Worm (Caenorhabditis elegans) whole organism, L3 larva: Measurements from ENCODE around the gene Y9C9A.5.

Experiments
- R02D3.7 ChIP-seq: fragments of 150-350 bp; optimal IDR thresholded peaks from 2 replicates; lab custom pipeline; 2014; ENCODE audit warnings: missing biosample characterization, missing genetic modification characterization
- ZK546.5 ChIP-seq: sonication (generic microtip); optimal IDR thresholded peaks from 2 replicates; lab custom pipeline; 2017; ENCODE audit warnings: missing biosample characterization, missing genetic modification characterization
- aly-2 ChIP-seq: fragments of 150-350 bp; optimal IDR thresholded peaks from 2 replicates; lab custom pipeline; 2014; ENCODE audit warnings: missing biosample characterization, missing genetic modification characterization
- ceh-28 ChIP-seq: fragments of 150-350 bp; optimal IDR thresholded peaks from 2 replicates; lab custom pipeline; 2014; ENCODE audit warnings: missing biosample characterization, missing genetic modification reagents, missing genetic modification characterization
- ceh-82 ChIP-seq: fragments of 150-350 bp; optimal IDR thresholded peaks from 2 replicates; lab custom pipeline; 2014; ENCODE audit warnings: missing biosample characterization, missing genetic modification characterization
- ceh-9 ChIP-seq: sonication (generic microtip); optimal IDR thresholded peaks from 2 replicates; lab custom pipeline; 2018; ENCODE audit warnings: missing biosample characterization, missing genetic modification characterization
- daf-12 ChIP-seq: fragments of 150-350 bp; optimal IDR thresholded peaks from 2 replicates; lab custom pipeline; 2014; ENCODE audit warnings: missing biosample characterization, missing genetic modification reagents, missing genetic modification characterization
- egl-27 ChIP-seq: sonication (generic microtip); optimal IDR thresholded peaks from 4 replicates; lab custom pipeline; 2017; ENCODE audit warnings: missing biosample characterization, missing genetic modification reagents, missing genetic modification characterization
- elt-1 ChIP-seq: fragments of 150-350 bp; optimal IDR thresholded peaks from 2 replicates; lab custom pipeline; 2014; ENCODE audit warnings: missing biosample characterization, missing genetic modification characterization
- elt-2 ChIP-seq: sonication (generic microtip); optimal IDR thresholded peaks from 2 replicates; lab custom pipeline; 2016; ENCODE audit warnings: missing genetic modification reagents, mild to moderate bottlenecking, missing genetic modification characterization, missing compliant biosample characterization
- elt-3 ChIP-seq, 3 experiments: fragments of 150-350 bp in 1 of 3; sonication (generic microtip) in 2 of 3; optimal IDR thresholded peaks; 2 replicates in 2 of 3; 4 replicates in 1 of 3; lab custom pipeline; 2014 to 2017; ENCODE audit warnings: missing biosample characterization in 3 of 3, missing genetic modification characterization in 3 of 3
- eor-1 ChIP-seq, 2 experiments: fragments of 150-350 bp; optimal IDR thresholded peaks; 2 replicates each; lab custom pipeline; 2014 to 2018; ENCODE audit warnings: missing biosample characterization in 2 of 2, missing genetic modification characterization in 2 of 2
- fkh-10 ChIP-seq: sonication (generic microtip); optimal IDR thresholded peaks from 2 replicates; lab custom pipeline; 2017; ENCODE audit warnings: missing biosample characterization, missing genetic modification reagents, missing genetic modification characterization
- fos-1 ChIP-seq: fragments of 150-350 bp; optimal IDR thresholded peaks from 2 replicates; lab custom pipeline; 2014; ENCODE audit warnings: missing biosample characterization, missing genetic modification characterization
- hmg-11 ChIP-seq: sonication (generic microtip); optimal IDR thresholded peaks from 2 replicates; lab custom pipeline; 2016; ENCODE audit warnings: missing genetic modification characterization, missing compliant biosample characterization
- lin-39 ChIP-seq: fragments of 150-350 bp; optimal IDR thresholded peaks from 2 replicates; lab custom pipeline; 2018; ENCODE audit warnings: missing biosample characterization, missing genetic modification reagents, missing genetic modification characterization
- lsy-12 ChIP-seq: sonication (generic microtip); optimal IDR thresholded peaks from 2 replicates; lab custom pipeline; 2016; ENCODE audit warnings: mild to moderate bottlenecking, missing genetic modification characterization, missing compliant biosample characterization
- mml-1 ChIP-seq: fragments of 150-350 bp; sonication (generic microtip); optimal IDR thresholded peaks from 3 replicates; lab custom pipeline; 2014; ENCODE audit warnings: missing biosample characterization, missing genetic modification characterization
- nfya-1 ChIP-seq: sonication (generic microtip); optimal IDR thresholded peaks from 2 replicates; lab custom pipeline; 2017; ENCODE audit warnings: missing genetic modification characterization, mild to moderate bottlenecking, missing compliant biosample characterization, antibody characterized with exemption, moderate library complexity; ENCODE audit not compliant: insufficient read depth
- nhr-11 ChIP-seq: fragments of 150-350 bp; optimal IDR thresholded peaks from 2 replicates; lab custom pipeline; 2014; ENCODE audit warnings: missing biosample characterization, missing genetic modification characterization
- nhr-237 ChIP-seq: fragments of 150-350 bp; optimal IDR thresholded peaks from 2 replicates; lab custom pipeline; 2014; ENCODE audit warnings: missing biosample characterization, missing genetic modification characterization
- nhr-25 ChIP-seq: sonication (generic microtip); optimal IDR thresholded peaks from 2 replicates; lab custom pipeline; 2017; ENCODE audit warnings: missing biosample characterization, missing genetic modification characterization
- nhr-43 ChIP-seq: sonication (generic microtip); optimal IDR thresholded peaks from 2 replicates; lab custom pipeline; 2016; ENCODE audit warnings: mild to moderate bottlenecking, missing genetic modification characterization, missing compliant biosample characterization; ENCODE audit not compliant: poor library complexity, severe bottlenecking
- nhr-76 ChIP-seq: fragments of 150-350 bp; sonication (generic microtip); optimal IDR thresholded peaks from 5 replicates; lab custom pipeline; 2014; ENCODE audit warnings: missing biosample characterization, missing genetic modification characterization
- pqm-1 ChIP-seq: fragments of 150-350 bp; optimal IDR thresholded peaks from 2 replicates; lab custom pipeline; 2017; ENCODE audit warnings: missing biosample characterization, missing genetic modification characterization, inconsistent platforms
- sea-2 ChIP-seq: fragments of 150-350 bp; sonication (generic microtip); optimal IDR thresholded peaks from 4 replicates; lab custom pipeline; 2014; ENCODE audit warnings: missing biosample characterization, missing genetic modification reagents, missing genetic modification characterization
- snpc-4 ChIP-seq: fragments of 150-350 bp; optimal IDR thresholded peaks from 2 replicates; lab custom pipeline; 2014; ENCODE audit warnings: missing biosample characterization, missing genetic modification characterization
- tbx-2 ChIP-seq: sonication (generic microtip); optimal IDR thresholded peaks from 2 replicates; lab custom pipeline; 2016; ENCODE audit warnings: mild to moderate bottlenecking, missing genetic modification characterization, missing compliant biosample characterization
- unc-39 ChIP-seq: sonication (generic microtip); optimal IDR thresholded peaks from 4 replicates; lab custom pipeline; 2017; ENCODE audit warnings: missing biosample characterization, missing genetic modification characterization
- zag-1 ChIP-seq: fragments of 150-350 bp; optimal IDR thresholded peaks from 2 replicates; lab custom pipeline; 2014; ENCODE audit warnings: missing biosample characterization, missing genetic modification characterization
- ztf-11 ChIP-seq: fragments of 150-350 bp; optimal IDR thresholded peaks from 2 replicates; lab custom pipeline; 2014; ENCODE audit warnings: missing biosample characterization, missing genetic modification characterization
- ztf-4 ChIP-seq: fragments of 150-350 bp; optimal IDR thresholded peaks from 2 replicates; lab custom pipeline; 2014; ENCODE audit warnings: missing biosample characterization, missing genetic modification characterization

The Y9C9A.5 gene

ce11 chrIV:4917774-4918173 is 24.0 kb upstream of the Y9C9A.5 start, which contains the start of gene str-158:
TSS of gene str-158 (plus strand) at chrIV:4918074.
- TF ChIP-seq fos-1 (tag; lab: Kevin White, UChicago) (no peak), nhr-237 (no peak), snpc-4 (no peak), nhr-43 (tag; lab: Kevin White, UChicago) (no peak), sea-2 (GFP tag; lab: Kevin White, UChicago) (no peak), ceh-82 (tag; lab: Kevin White, UChicago) (no peak), hmg-11 (tag; lab: Kevin White, UChicago) (no peak), nhr-25 (tag; lab: Kevin White, UChicago) (no peak), elt-3 (tag; optimal IDR thresholded peaks at IDR 0.05; lab: Kevin White, UChicago) (no peak), ztf-4 (tag; lab: Kevin White, UChicago) (no peak), elt-1 (tag; lab: Kevin White, UChicago) (no peak), R02D3.7 (tag; lab: Kevin White, UChicago) (no peak), unc-39 (tag; lab: Kevin White, UChicago) (no peak), fkh-10 (no peak), ceh-28 (tag; lab: Kevin White, UChicago) (no peak), elt-2 (tag; lab: Kevin White, UChicago) (no peak)

- no peak for TF ChIP-seq nfya-1 (tag; lab: Kevin White, UChicago)
- no peak for TF ChIP-seq mml-1 (tag; lab: Kevin White, UChicago)
- no peak for TF ChIP-seq unc-39 (tag; lab: Kevin White, UChicago)
- TF ChIP-seq fkh-10 = no peak
- TF ChIP-seq elt-1 (tag; lab: Kevin White, UChicago) = no peak
- TF ChIP-seq snpc-4 = no peak
- no peak for TF ChIP-seq lin-39 (tag; lab: Kevin White, UChicago)
- TF ChIP-seq daf-12 = no peak
- TF ChIP-seq ZK546.5 (tag; lab: Kevin White, UChicago) = no peak
- TF ChIP-seq zag-1 = no peak
- TF ChIP-seq sea-2 (GFP tag; lab: Kevin White, UChicago) = no peak
- TF ChIP-seq nhr-76 (tag; lab: Kevin White, UChicago) = no peak
- TF ChIP-seq aly-2 (tag; lab: Kevin White, UChicago) = no peak
- TF ChIP-seq pqm-1 (tag; lab: Kevin White, UChicago) = no peak
- TF ChIP-seq nhr-11 (tag; lab: Kevin White, UChicago) = no peak
- no peak for TF ChIP-seq eor-1 (tag; optimal IDR thresholded peaks at IDR 0.05; lab: Kevin White, UChicago)
- TF ChIP-seq ztf-11 (tag; lab: Kevin White, UChicago) = no peak
- TF ChIP-seq ztf-4 (tag; lab: Kevin White, UChicago) = no peak
- TF ChIP-seq, all 47 proteins: peak for 0
Measured at ce11 chrIV:4930045-4930444, 11.7 kb upstream of the Y9C9A.5 start, which contains the start of gene Y9C9A.8. TSS of gene Y9C9A.8 (plus strand) at chrIV:4930345.

ce11 chrIV:4930754-4931322 is 10.9 kb upstream of the Y9C9A.5 start:
- TF ChIP-seq snpc-4 = peak; percentile 95
- TF ChIP-seq elt-2 (tag; lab: Kevin White, UChicago) = peak; percentile 4
- TF ChIP-seq nhr-25 (tag; lab: Kevin White, UChicago) = peak; percentile 24
- TF ChIP-seq nfya-1 (tag; lab: Kevin White, UChicago) = peak; percentile 23
- TF ChIP-seq pqm-1 (tag; lab: Kevin White, UChicago) = no peak
- TF ChIP-seq nhr-76 (tag; lab: Kevin White, UChicago) = no peak
- no peak for TF ChIP-seq fkh-10
- TF ChIP-seq ceh-9 (tag; lab: Kevin White, UChicago) = no peak
- peak; percentile 65 for TF ChIP-seq nhr-43 (tag; lab: Kevin White, UChicago)

ce11 chrIV:4934103-4934502 is 7.7 kb upstream of the Y9C9A.5 start, which contains the start of gene str-153:
TSS of gene str-153 (plus strand) at chrIV:4934403.
- TF ChIP-seq aly-2 (tag; lab: Kevin White, UChicago) (no peak), daf-12 (no peak), R02D3.7 (tag; lab: Kevin White, UChicago) (no peak), lsy-12 (tag; lab: Kevin White, UChicago) (no peak), eor-1 (tag; optimal IDR thresholded peaks at IDR 0.05; lab: Kevin White, UChicago) (no peak), egl-27 (tag; lab: Kevin White, UChicago) (no peak), elt-1 (tag; lab: Kevin White, UChicago) (no peak), ceh-82 (tag; lab: Kevin White, UChicago) (no peak), nhr-237 (no peak), tbx-2 (tag; lab: Kevin White, UChicago) (no peak)
